Fruit fly (Drosophila melanogaster) whole organism, embryonic: ENCODE measurements around the gene gl.
A peak's percentile ranks its signal among the peaks of the same experiment; 100 is the strongest.

ENCODE experiments used
- CG10431 ChIP-seq: fragments of 200-800 bp; sonication (Bioruptor generic); optimal IDR thresholded peaks from 3 replicates; lab custom pipeline; 2018; ENCODE audit warnings: missing biosample characterization, mild to moderate bottlenecking, missing genetic modification characterization
- CG11093 ChIP-seq: fragments of 200-800 bp; sonication (Bioruptor generic); IDR thresholded peaks from 3 replicates; pipeline ENCODE4 v1.3.6; 2022; ENCODE audit warnings: missing biosample characterization, missing genetic modification characterization
- CG11398 ChIP-seq: fragments of 200-800 bp; sonication (Bioruptor generic); optimal IDR thresholded peaks from 2 replicates; lab custom pipeline; 2016; ENCODE audit warnings: missing biosample characterization, missing genetic modification characterization
- CG11456 ChIP-seq: fragments of 200-800 bp; sonication (Bioruptor generic); IDR thresholded peaks from 3 replicates; pipeline ENCODE4 v1.3.6; 2022; ENCODE audit warnings: missing biosample characterization, missing genetic modification characterization
- CG12299 ChIP-seq: fragments of 200-800 bp; sonication (Bioruptor generic); optimal IDR thresholded peaks from 2 replicates; lab custom pipeline; 2018; ENCODE audit warnings: missing biosample characterization, mild to moderate bottlenecking, missing genetic modification characterization
- CG14050 ChIP-seq: fragments of 200-800 bp; sonication (Bioruptor generic); IDR thresholded peaks from 3 replicates; pipeline ENCODE4 v1.3.6; 2022; ENCODE audit warnings: missing biosample characterization, missing genetic modification characterization
- CG14441 ChIP-seq: fragments of 200-800 bp; sonication (Bioruptor generic); IDR thresholded peaks from 2 replicates; pipeline ENCODE4 v1.3.6; 2022; ENCODE audit warnings: missing biosample characterization, missing genetic modification characterization
- CG17829 ChIP-seq: fragments of 200-800 bp; optimal IDR thresholded peaks from 2 replicates; lab custom pipeline; 2019; ENCODE audit warnings: missing biosample characterization, mild to moderate bottlenecking, missing genetic modification characterization, moderate library complexity
- CG1832 ChIP-seq: fragments of 200-800 bp; sonication (Bioruptor generic); optimal IDR thresholded peaks from 2 replicates; lab custom pipeline; 2017; ENCODE audit warnings: missing biosample characterization, mild to moderate bottlenecking, missing genetic modification characterization, inconsistent platforms
- CG18599 ChIP-seq: fragments of 200-800 bp; sonication (Bioruptor generic); optimal IDR thresholded peaks from 3 replicates; lab custom pipeline; 2017; ENCODE audit warnings: missing biosample characterization, missing genetic modification characterization, mild to moderate bottlenecking, moderate library complexity, missing genetic modification reagents
- CG3065 ChIP-seq: fragments of 200-800 bp; sonication (Bioruptor generic); optimal IDR thresholded peaks from 2 replicates; lab custom pipeline; 2016; ENCODE audit warnings: missing biosample characterization, missing genetic modification characterization
- CG3163 ChIP-seq: fragments of 200-800 bp; sonication (Bioruptor generic); optimal IDR thresholded peaks from 3 replicates; lab custom pipeline; 2016; ENCODE audit warnings: missing biosample characterization, missing genetic modification characterization
- CG34224 ChIP-seq: fragments of 200-800 bp; sonication (Bioruptor generic); IDR thresholded peaks from 3 replicates; pipeline ENCODE4 v1.3.6; 2022; ENCODE audit warnings: missing biosample characterization, missing genetic modification characterization; ENCODE audit not compliant: partially characterized antibody
- CG6854 ChIP-seq: fragments of 200-800 bp; sonication (Bioruptor generic); optimal IDR thresholded peaks from 3 replicates; lab custom pipeline; 2017; ENCODE audit warnings: missing biosample characterization, mild to moderate bottlenecking, missing genetic modification characterization
- CG7357 ChIP-seq: fragments of 200-800 bp; sonication (Bioruptor generic); IDR thresholded peaks from 3 replicates; pipeline ENCODE4 v1.3.6; 2022; ENCODE audit warnings: missing biosample characterization, missing genetic modification characterization
- CG7372 ChIP-seq: fragments of 200-800 bp; sonication (Bioruptor generic); IDR thresholded peaks from 2 replicates; pipeline ENCODE4 v1.3.6; 2022; ENCODE audit warnings: missing biosample characterization, missing genetic modification characterization
- CG9609 ChIP-seq: fragments of 200-800 bp; sonication (Bioruptor generic); optimal IDR thresholded peaks from 3 replicates; lab custom pipeline; 2016; ENCODE audit warnings: missing biosample characterization, missing genetic modification characterization
- CG9932 ChIP-seq: fragments of 200-800 bp; sonication (Bioruptor generic); IDR thresholded peaks from 2 replicates; pipeline ENCODE4 v1.3.6; 2022; ENCODE audit warnings: missing biosample characterization, missing genetic modification characterization
- CTCF ChIP-seq: fragments of 200-800 bp; sonication (Bioruptor generic); optimal IDR thresholded peaks from 2 replicates; lab custom pipeline; 2017; ENCODE audit warnings: missing biosample characterization, mild to moderate bottlenecking, missing genetic modification characterization, moderate library complexity
- Camta ChIP-seq: fragments of 200-800 bp; sonication (Bioruptor generic); optimal IDR thresholded peaks from 2 replicates; lab custom pipeline; 2016; ENCODE audit warnings: missing biosample characterization, missing genetic modification characterization
- Chrac-16 ChIP-seq: fragments of 200-800 bp; sonication (Bioruptor generic); optimal IDR thresholded peaks from 3 replicates; lab custom pipeline; 2016; ENCODE audit warnings: missing biosample characterization, missing genetic modification characterization
- D19A ChIP-seq: fragments of 200-800 bp; optimal IDR thresholded peaks from 3 replicates; lab custom pipeline; 2019; ENCODE audit warnings: missing biosample characterization, mild to moderate bottlenecking, missing genetic modification characterization, moderate library complexity
- Doc3 ChIP-seq: fragments of 200-800 bp; sonication (Bioruptor generic); IDR thresholded peaks from 3 replicates; pipeline ENCODE4 v1.3.6; 2022; ENCODE audit warnings: missing biosample characterization, missing genetic modification characterization; ENCODE audit not compliant: partially characterized antibody
- Ets65A ChIP-seq: fragments of 200-800 bp; sonication (Bioruptor generic); peaks from one replicate; lab custom pipeline; 2016; ENCODE audit warnings: missing biosample characterization, missing genetic modification characterization
- Fer2 ChIP-seq: fragments of 200-800 bp; sonication (Bioruptor generic); optimal IDR thresholded peaks from 2 replicates; lab custom pipeline; 2018; ENCODE audit warnings: missing biosample characterization, mild to moderate bottlenecking, missing genetic modification characterization, moderate library complexity
- Hsf ChIP-seq: fragments of 200-800 bp; sonication (Bioruptor generic); optimal IDR thresholded peaks from 3 replicates; lab custom pipeline; 2016; ENCODE audit warnings: missing biosample characterization, missing genetic modification characterization
- Jarid2 ChIP-seq: fragments of 200-800 bp; sonication (Bioruptor generic); optimal IDR thresholded peaks from 3 replicates; lab custom pipeline; 2017; ENCODE audit warnings: mild to moderate bottlenecking, missing biosample characterization, missing genetic modification reagents, missing genetic modification characterization
- Max ChIP-seq: fragments of 200-800 bp; sonication (Bioruptor generic); optimal IDR thresholded peaks from 2 replicates; lab custom pipeline; 2016; ENCODE audit warnings: missing biosample characterization, mild to moderate bottlenecking, missing genetic modification characterization
- Meics ChIP-seq: fragments of 200-800 bp; sonication (Bioruptor generic); optimal IDR thresholded peaks from 2 replicates; lab custom pipeline; 2017; ENCODE audit warnings: missing biosample characterization, mild to moderate bottlenecking, missing genetic modification characterization
- NFAT ChIP-seq: fragments of 200-800 bp; sonication (Bioruptor generic); IDR thresholded peaks from 2 replicates; pipeline ENCODE4 v1.3.6; 2022; ENCODE audit warnings: missing biosample characterization, missing genetic modification characterization
- Nf-YC ChIP-seq: fragments of 200-800 bp; optimal IDR thresholded peaks from 3 replicates; lab custom pipeline; 2019; ENCODE audit warnings: missing biosample characterization, mild to moderate bottlenecking, missing genetic modification characterization, moderate library complexity
- Optix ChIP-seq: fragments of 200-800 bp; sonication (Bioruptor generic); IDR thresholded peaks from 3 replicates; pipeline ENCODE4 v1.3.6; 2022; ENCODE audit warnings: missing biosample characterization, missing genetic modification characterization
- Pdp1 ChIP-seq, 2 experiments: fragments of 200-800 bp; sonication (Bioruptor generic); optimal IDR thresholded peaks; 3 replicates each; lab custom pipeline; 2016; ENCODE audit warnings: missing biosample characterization in 2 of 2, missing genetic modification characterization in 2 of 2, mild to moderate bottlenecking in 1 of 2, moderate library complexity in 1 of 2
- ap ChIP-seq: fragments of 200-800 bp; sonication (Bioruptor generic); IDR thresholded peaks from 2 replicates; pipeline ENCODE4 v1.3.6; 2022; ENCODE audit warnings: missing biosample characterization, missing genetic modification characterization
- ato ChIP-seq: fragments of 200-800 bp; sonication (Bioruptor generic); IDR thresholded peaks from 2 replicates; pipeline ENCODE4 v1.3.6; 2022; ENCODE audit warnings: missing biosample characterization, missing genetic modification characterization; ENCODE audit not compliant: partially characterized antibody
- bbx ChIP-seq: fragments of 200-800 bp; sonication (Bioruptor generic); IDR thresholded peaks from 2 replicates; pipeline ENCODE4 v1.3.6; 2022; ENCODE audit warnings: missing biosample characterization, missing genetic modification characterization; ENCODE audit not compliant: partially characterized antibody
- fu2 ChIP-seq: fragments of 200-800 bp; sonication (Bioruptor generic); optimal IDR thresholded peaks from 2 replicates; lab custom pipeline; 2016; ENCODE audit warnings: missing biosample characterization, missing genetic modification characterization
- klu ChIP-seq: fragments of 200-800 bp; sonication (Bioruptor generic); IDR thresholded peaks from 2 replicates; pipeline ENCODE4 v1.3.6; 2022; ENCODE audit warnings: missing biosample characterization, missing genetic modification characterization
- lola ChIP-seq, 3 experiments: fragments of >200 bp in 2 of 3; fragments of 200-800 bp in 1 of 3; sonication (Bioruptor generic) in 1 of 3; optimal IDR thresholded peaks; 2 replicates each; lab custom pipeline; 2017 to 2019; ENCODE audit warnings: missing biosample characterization in 3 of 3, missing genetic modification characterization in 3 of 3, mild to moderate bottlenecking in 1 of 3, moderate library complexity in 1 of 3
- nerfin-2 ChIP-seq: fragments of 200-800 bp; sonication (Bioruptor generic); IDR thresholded peaks from 2 replicates; pipeline ENCODE4 v1.3.6; 2022; ENCODE audit warnings: missing biosample characterization, missing genetic modification characterization; ENCODE audit not compliant: partially characterized antibody
- onecut ChIP-seq: fragments of 200-800 bp; sonication (Bioruptor generic); IDR thresholded peaks from 2 replicates; pipeline ENCODE4 v1.3.6; 2022; ENCODE audit warnings: missing biosample characterization, missing genetic modification characterization
- p53 ChIP-seq: fragments of 200-800 bp; sonication (Bioruptor generic); optimal IDR thresholded peaks from 2 replicates; lab custom pipeline; 2016; ENCODE audit warnings: missing biosample characterization, missing genetic modification characterization
- pho ChIP-seq: fragments of 200-800 bp; sonication (Bioruptor generic); optimal IDR thresholded peaks from 2 replicates; lab custom pipeline; 2016; ENCODE audit warnings: missing biosample characterization, missing genetic modification characterization
- phol ChIP-seq: fragments of 200-800 bp; sonication (Bioruptor generic); optimal IDR thresholded peaks from 3 replicates; lab custom pipeline; 2018; ENCODE audit warnings: missing biosample characterization, mild to moderate bottlenecking, missing genetic modification characterization, moderate library complexity
- psq ChIP-seq: fragments of 200-800 bp; sonication (Bioruptor generic); optimal IDR thresholded peaks from 2 replicates; lab custom pipeline; 2017; ENCODE audit warnings: missing biosample characterization, missing genetic modification characterization
- repo ChIP-seq: fragments of 200-800 bp; sonication (Bioruptor generic); optimal IDR thresholded peaks from 2 replicates; lab custom pipeline; 2016; ENCODE audit warnings: missing biosample characterization, missing genetic modification characterization
- ro ChIP-seq: fragments of 200-800 bp; sonication (Bioruptor generic); IDR thresholded peaks from 2 replicates; pipeline ENCODE4 v1.3.6; 2022; ENCODE audit warnings: missing biosample characterization, missing genetic modification characterization
- tgo ChIP-seq: fragments of 200-800 bp; sonication (Bioruptor generic); IDR thresholded peaks from 3 replicates; pipeline ENCODE4 v1.3.6; 2022; ENCODE audit warnings: missing biosample characterization, missing genetic modification characterization
- unc-4 ChIP-seq: fragments of 200-800 bp; sonication (Bioruptor generic); IDR thresholded peaks from 2 replicates; pipeline ENCODE4 v1.3.6; 2022; ENCODE audit warnings: missing biosample characterization, missing genetic modification characterization; ENCODE audit not compliant: partially characterized antibody
- wek ChIP-seq: fragments of 200-800 bp; sonication (Bioruptor generic); optimal IDR thresholded peaks from 3 replicates; lab custom pipeline; 2018; ENCODE audit warnings: missing biosample characterization, mild to moderate bottlenecking, missing genetic modification characterization, moderate library complexity
- zfh1 ChIP-seq: fragments of 200-800 bp; sonication (Bioruptor generic); IDR thresholded peaks from 3 replicates; pipeline ENCODE4 v1.3.6; 2022; ENCODE audit warnings: missing biosample characterization, missing genetic modification characterization

Gene gl

DNA sequence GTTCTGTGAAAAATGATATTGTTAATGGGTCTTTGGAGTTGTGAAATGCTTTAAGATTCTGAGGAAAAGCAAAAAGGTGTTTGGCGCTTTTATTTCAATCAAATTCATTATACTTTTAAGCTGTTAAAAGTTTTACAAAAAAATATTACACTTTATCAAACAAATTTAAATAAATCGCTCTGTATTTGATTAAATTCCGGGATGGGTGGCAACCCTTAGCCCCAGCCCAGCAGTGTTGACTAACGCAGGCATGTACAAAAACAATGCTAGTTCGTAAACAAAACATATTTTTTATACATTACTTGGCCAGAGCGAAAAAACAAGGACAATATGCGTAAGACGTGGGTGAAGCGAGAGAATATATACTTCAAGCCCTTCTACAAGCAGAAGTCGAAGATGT is 32.2 kb upstream of the gl start, which contains the start of gene CG7685 (continued):
- TF ChIP-seq bbx (GFP tag; lab: Robert Waterston, UW), result no peak
- TF ChIP-seq Ets65A, result peak; percentile 89
- TF ChIP-seq onecut (GFP tag; lab: Robert Waterston, UW), result peak; percentile 63
- peak; percentile 48 for TF ChIP-seq CG3163 (GFP tag; lab: Kevin White, UChicago)
- no peak for TF ChIP-seq wek (GFP tag; lab: Kevin White, UChicago)
- peak; percentile 56 for TF ChIP-seq Hsf (GFP tag; lab: Kevin White, UChicago)
- TF ChIP-seq CG11093 (GFP tag; lab: Robert Waterston, UW), result no peak
- no peak for TF ChIP-seq psq (GFP tag; lab: Kevin White, UChicago)
- TF ChIP-seq CG12299 (tag; lab: Kevin White, UChicago), result peak; percentile 57
- TF ChIP-seq D19A (tag; lab: Kevin White, UChicago), result peak; percentile 58
- TF ChIP-seq CG7357 (GFP tag; lab: Robert Waterston, UW), result no peak
- peak; percentile 68 for TF ChIP-seq pho (GFP tag; lab: Kevin White, UChicago)
- TF ChIP-seq CG9609 (GFP tag; lab: Kevin White, UChicago), result peak; percentile 53
- no peak for TF ChIP-seq Optix (GFP tag; lab: Robert Waterston, UW)
- TF ChIP-seq Fer2 (tag; lab: Kevin White, UChicago), result peak; percentile 33
- peak; percentile 21; the same call in 1 of the 2 replicates for TF ChIP-seq unc-4 (GFP tag; lab: Robert Waterston, UW)
- peak; percentile 69 for TF ChIP-seq Nf-YC (tag; lab: Kevin White, UChicago)
- TF ChIP-seq ato (GFP tag; lab: Robert Waterston, UW), result no peak
- no peak for TF ChIP-seq p53 (GFP tag; lab: Kevin White, UChicago)
- TF ChIP-seq ap (GFP tag; lab: Robert Waterston, UW), result no peak
- TF ChIP-seq CG10431 (GFP tag; lab: Kevin White, UChicago), result peak; percentile 8
- TF ChIP-seq tgo, result peak; percentile 37; the same call in 2 of the 3 replicates
- peak; percentile 12 for TF ChIP-seq CTCF (GFP tag; lab: Kevin White, UChicago)
- peak; percentile 54 to 68 for TF ChIP-seq Pdp1 (GFP tag; optimal IDR thresholded peaks at IDR 0.05; lab: Kevin White, UChicago)
- peak; percentile 50 for TF ChIP-seq phol (tag; lab: Kevin White, UChicago)
- no peak for TF ChIP-seq CG11398
- no peak for TF ChIP-seq nerfin-2
- TF ChIP-seq Chrac-16 (GFP tag; lab: Kevin White, UChicago), result peak; percentile 55
- no peak for TF ChIP-seq CG7372 (GFP tag; lab: Robert Waterston, UW)
- peak; percentile 47 for TF ChIP-seq CG14441 (GFP tag; lab: Robert Waterston, UW)
- TF ChIP-seq CG9932 (GFP tag; lab: Robert Waterston, UW), result peak; percentile 85
- peak; percentile 55 for TF ChIP-seq fu2 (GFP tag; lab: Kevin White, UChicago)
- no peak for TF ChIP-seq CG6854
- peak; percentile 24; the same call in 1 of the 3 replicates for TF ChIP-seq CG34224 (GFP tag; lab: Robert Waterston, UW)
- no peak for TF ChIP-seq CG3065 (GFP tag; lab: Kevin White, UChicago)
- TF ChIP-seq Jarid2 (GFP tag; lab: Kevin White, UChicago), result no peak
- TF ChIP-seq klu (GFP tag; lab: Robert Waterston, UW), result no peak
- peak in 1 of 3 experiments; percentile 18 for TF ChIP-seq lola (GFP tag; optimal IDR thresholded peaks at IDR 0.05; lab: Kevin White, UChicago)
- TF ChIP-seq CG1832 (GFP tag; lab: Kevin White, UChicago), result no peak
- TF ChIP-seq Meics, result peak; percentile 74
- peak; percentile 63 for TF ChIP-seq repo
- peak; percentile 59 for TF ChIP-seq CG17829 (tag; lab: Kevin White, UChicago)
- TF ChIP-seq CG11456 (GFP tag; lab: Robert Waterston, UW), result peak; percentile 72; the same call in 2 of the 3 replicates
- no peak; the same call in 2 of the 3 replicates for TF ChIP-seq Doc3 (GFP tag; lab: Robert Waterston, UW)
- no peak for TF ChIP-seq ro
- peak; percentile 28 for TF ChIP-seq Max (GFP tag; lab: Kevin White, UChicago)
- peak; percentile 48 for TF ChIP-seq Camta (GFP tag; lab: Kevin White, UChicago)
- TF ChIP-seq CG18599 (GFP tag; lab: Kevin White, UChicago), result peak; percentile 76
- peak; percentile 46; the same call in 1 of the 3 replicates for TF ChIP-seq zfh1 (GFP tag; lab: Robert Waterston, UW)
- peak; percentile 76 for TF ChIP-seq NFAT (GFP tag; lab: Robert Waterston, UW)
- peak; percentile 47; the same call in 2 of the 3 replicates for TF ChIP-seq CG14050 (GFP tag; lab: Robert Waterston, UW)
